Worm (Caenorhabditis elegans): ENCODE data around the gene T02G5.7.

DNA sequence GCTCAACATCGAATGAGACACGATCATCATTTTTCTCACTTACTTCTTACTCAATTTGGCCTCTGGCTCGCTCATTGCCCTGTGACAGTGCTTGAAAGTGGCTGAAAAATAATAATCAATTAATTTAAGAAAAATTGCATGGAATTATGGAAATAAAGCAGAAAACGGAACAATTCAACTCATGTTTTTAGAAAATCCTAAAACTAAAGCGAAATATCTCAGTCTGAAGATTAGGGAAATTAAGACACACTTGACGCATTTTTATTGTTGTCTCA, 3.2 kb upstream of the T02G5.7 start, which contains the start of gene kars-1:
- TF ChIP-seq dve-1 (tag; optimal IDR thresholded peaks at IDR 0.05) (no peak), ama-1 (optimal IDR thresholded peaks at IDR 0.05) (no peak), fkh-10 (GFP tag; optimal IDR thresholded peaks at IDR 0.05) (no peak), ceh-2 (tag; optimal IDR thresholded peaks at IDR 0.05) (no peak), rnt-1 (tag; optimal IDR thresholded peaks at IDR 0.05) (no peak), unc-42 (tag; optimal IDR thresholded peaks at IDR 0.05) (no peak), fkh-6 (tag; optimal IDR thresholded peaks at IDR 0.05) (no peak), nhr-11 (tag; optimal IDR thresholded peaks at IDR 0.05) (no peak), pha-4 (tag; optimal IDR thresholded peaks at IDR 0.05) (no peak), ceh-48 (tag; optimal IDR thresholded peaks at IDR 0.05) (no peak), ets-4 (tag; optimal IDR thresholded peaks at IDR 0.05) (no peak), tbx-2 (tag; optimal IDR thresholded peaks at IDR 0.05) (no peak), sox-2 (GFP tag; IDR thresholded peaks at IDR 0.05) (no peak)
